Worm (Caenorhabditis elegans) whole organism, L2 larva: ENCODE measurements around the gene kel-10.

Experiments
- R02D3.7 ChIP-seq: fragments of 150-350 bp; optimal IDR thresholded peaks from 2 replicates; lab custom pipeline; 2014; ENCODE audit warnings: missing biosample characterization, missing genetic modification characterization
- Y55F3AM.14 ChIP-seq: fragments of 200-800 bp; sonication (Bioruptor generic); optimal IDR thresholded peaks from 2 replicates; lab custom pipeline; 2018; ENCODE audit warnings: mild to moderate bottlenecking, missing genetic modification characterization, missing compliant biosample characterization
- ama-1 ChIP-seq: fragments of 150-350 bp; optimal IDR thresholded peaks from 2 replicates; lab custom pipeline; 2018; ENCODE audit warnings: inconsistent platforms
- lin-13 ChIP-seq: fragments of 150-350 bp; optimal IDR thresholded peaks from 2 replicates; lab custom pipeline; 2014; ENCODE audit warnings: missing biosample characterization, missing genetic modification reagents, missing genetic modification characterization
- lin-39 ChIP-seq: fragments of 150-350 bp; optimal IDR thresholded peaks from 2 replicates; lab custom pipeline; 2014; ENCODE audit warnings: missing biosample characterization, missing genetic modification reagents, missing genetic modification characterization
- lsy-2 ChIP-seq, 2 experiments: fragments of 150-350 bp in 1 of 2; sonication (generic microtip) in 1 of 2; optimal IDR thresholded peaks; 2 replicates each; lab custom pipeline; 2014 to 2017; ENCODE audit warnings: missing biosample characterization in 2 of 2, missing genetic modification characterization in 2 of 2
- nhr-11 ChIP-seq: fragments of 150-350 bp; optimal IDR thresholded peaks from 2 replicates; lab custom pipeline; 2014; ENCODE audit warnings: missing biosample characterization, missing genetic modification characterization
- nhr-23 ChIP-seq: fragments of 150-350 bp; optimal IDR thresholded peaks from 2 replicates; lab custom pipeline; 2014; ENCODE audit warnings: missing biosample characterization, missing genetic modification reagents, missing genetic modification characterization
- snpc-4 ChIP-seq: fragments of 150-350 bp; optimal IDR thresholded peaks from 2 replicates; lab custom pipeline; 2014; ENCODE audit warnings: missing biosample characterization, missing genetic modification characterization
- unc-62 ChIP-seq: fragments of 150-350 bp; optimal IDR thresholded peaks from 2 replicates; lab custom pipeline; 2014; ENCODE audit warnings: missing biosample characterization, missing genetic modification reagents, missing genetic modification characterization

DNA sequence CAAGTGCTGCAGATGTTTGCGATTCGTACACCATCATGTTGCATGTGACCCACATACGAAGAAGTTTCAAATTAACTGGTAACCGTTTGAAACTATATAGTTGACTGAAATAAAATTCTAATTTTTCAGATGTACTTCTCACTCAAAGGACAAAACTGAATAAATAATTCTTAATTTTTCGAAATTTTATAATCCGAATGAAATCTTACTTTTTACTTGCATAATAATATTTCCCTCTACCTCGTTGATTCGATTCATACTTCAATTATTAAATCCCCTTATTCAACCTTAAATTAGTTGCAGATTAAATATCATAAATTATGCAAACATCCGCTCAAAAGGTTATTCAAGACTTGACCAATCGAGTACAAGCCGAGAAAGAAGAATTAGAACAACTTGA is 15.3 kb downstream of the kel-10 start, which contains the start of gene T16H12.2:
- TF ChIP-seq lin-39 (no peak), ama-1 (lab: Kevin White, UChicago) (no peak), lin-13 (no peak), nhr-11 (tag; lab: Kevin White, UChicago) (no peak), unc-62 (no peak), R02D3.7 (tag; lab: Kevin White, UChicago) (no peak), lsy-2 (tag; optimal IDR thresholded peaks at IDR 0.05; lab: Kevin White, UChicago) (no peak), nhr-23 (tag; lab: Kevin White, UChicago) (no peak), snpc-4 (no peak), Y55F3AM.14 (no peak)
